Fruit fly (Drosophila melanogaster) whole organism, wandering third instar larva: Measurements from ENCODE around the gene SAK.

Source experiments
- Abd-B ChIP-seq: fragments of >200 bp; optimal IDR thresholded peaks from 2 replicates; lab custom pipeline; 2017; ENCODE audit warnings: missing biosample characterization, missing genetic modification characterization
- CrebA ChIP-seq: fragments of 200-800 bp; sonication (Bioruptor generic); optimal IDR thresholded peaks from 2 replicates; lab custom pipeline; 2016; ENCODE audit warnings: missing biosample characterization, mild to moderate bottlenecking, missing genetic modification characterization, borderline replicate concordance
- Dfd ChIP-seq: fragments of >200 bp; optimal IDR thresholded peaks from 2 replicates; lab custom pipeline; 2017; ENCODE audit warnings: missing biosample characterization, missing genetic modification characterization
- GATAd ChIP-seq: sonication (Bioruptor generic); optimal IDR thresholded peaks from 2 replicates; lab custom pipeline; 2016; ENCODE audit warnings: missing biosample characterization, missing genetic modification characterization
- Hnf4 ChIP-seq: fragments of 200-800 bp; sonication (Bioruptor generic); optimal IDR thresholded peaks from 2 replicates; lab custom pipeline; 2016; ENCODE audit warnings: missing biosample characterization, mild to moderate bottlenecking, missing genetic modification characterization
- Hr83 ChIP-seq: fragments of 200-300 bp; sonication (Bioruptor generic); optimal IDR thresholded peaks from 2 replicates; lab custom pipeline; 2016; ENCODE audit warnings: missing biosample characterization, mild to moderate bottlenecking, missing genetic modification characterization, moderate library complexity; ENCODE audit not compliant: poor library complexity, severe bottlenecking
- Jra ChIP-seq: sonication (Bioruptor generic); optimal IDR thresholded peaks from 2 replicates; lab custom pipeline; 2016; ENCODE audit warnings: missing biosample characterization, missing genetic modification characterization
- Mio ChIP-seq: sonication (Bioruptor generic); optimal IDR thresholded peaks from 2 replicates; lab custom pipeline; 2016; ENCODE audit warnings: missing biosample characterization, missing genetic modification characterization
- Myc ChIP-seq: fragments of >200 bp; optimal IDR thresholded peaks from 2 replicates; lab custom pipeline; 2017
- N ChIP-seq: fragments of >200 bp; optimal IDR thresholded peaks from 2 replicates; lab custom pipeline; 2018; ENCODE audit warnings: missing biosample characterization, missing external identifiers, missing genetic modification characterization
- OdsH ChIP-seq: fragments of 200-800 bp; sonication (Bioruptor generic); optimal IDR thresholded peaks from 2 replicates; lab custom pipeline; 2016; ENCODE audit warnings: missing biosample characterization, mild to moderate bottlenecking, missing genetic modification characterization
- Rel ChIP-seq, 2 experiments: fragments of 200-800 bp; sonication (Bioruptor generic) in 1 of 2; optimal IDR thresholded peaks; 2 replicates in 1 of 2; 3 replicates in 1 of 2; lab custom pipeline; 2016 to 2019; ENCODE audit warnings: mild to moderate bottlenecking in 2 of 2, missing biosample characterization in 2 of 2, missing genetic modification characterization in 2 of 2, moderate library complexity in 1 of 2
- Vsx2 ChIP-seq: fragments of 200-300, 225-300 bp; sonication (Bioruptor generic); optimal IDR thresholded peaks from 2 replicates; lab custom pipeline; 2018; ENCODE audit warnings: missing biosample characterization, missing genetic modification characterization; ENCODE audit not compliant: partially characterized antibody
- br ChIP-seq: fragments of 200-800 bp; sonication (Bioruptor generic); optimal IDR thresholded peaks from 2 replicates; lab custom pipeline; 2016; ENCODE audit warnings: missing biosample characterization, missing genetic modification characterization
- brk ChIP-seq: fragments of 200-800 bp; sonication (Bioruptor generic); optimal IDR thresholded peaks from 2 replicates; lab custom pipeline; 2016; ENCODE audit warnings: missing biosample characterization, mild to moderate bottlenecking, missing genetic modification characterization
- dmrt93B ChIP-seq: fragments of 200-800 bp; sonication (Bioruptor generic); optimal IDR thresholded peaks from 2 replicates; lab custom pipeline; 2018; ENCODE audit warnings: missing biosample characterization, mild to moderate bottlenecking, missing genetic modification characterization
- dsf ChIP-seq: sonication (Bioruptor generic); optimal IDR thresholded peaks from 2 replicates; lab custom pipeline; 2016; ENCODE audit warnings: missing biosample characterization, missing genetic modification characterization, borderline replicate concordance
- foxo ChIP-seq, 2 experiments: fragments of 200-800 bp; sonication (Bioruptor generic); optimal IDR thresholded peaks; 2 replicates in 1 of 2; 3 replicates in 1 of 2; lab custom pipeline; 2016 to 2017; ENCODE audit warnings: missing biosample characterization in 2 of 2, missing genetic modification characterization in 2 of 2
- h ChIP-seq: fragments of 200-800 bp; sonication (Bioruptor generic); optimal IDR thresholded peaks from 3 replicates; lab custom pipeline; 2016; ENCODE audit warnings: missing biosample characterization, mild to moderate bottlenecking, missing genetic modification characterization
- jim ChIP-seq: fragments of 175-275, 200-325 bp; sonication (Bioruptor generic); optimal IDR thresholded peaks from 2 replicates; lab custom pipeline; 2016; ENCODE audit warnings: missing biosample characterization, mild to moderate bottlenecking, missing genetic modification characterization
- lola ChIP-seq: fragments of >200 bp; optimal IDR thresholded peaks from 2 replicates; lab custom pipeline; 2017; ENCODE audit warnings: missing biosample characterization, missing genetic modification characterization
- pan ChIP-seq: fragments of >200 bp; optimal IDR thresholded peaks from 2 replicates; lab custom pipeline; 2017
- psq ChIP-seq: fragments of 200-800 bp; sonication (Bioruptor generic); optimal IDR thresholded peaks from 3 replicates; lab custom pipeline; 2017; ENCODE audit warnings: missing biosample characterization, mild to moderate bottlenecking, missing genetic modification characterization, moderate library complexity
- sage ChIP-seq: fragments of 200-800 bp; sonication (Bioruptor generic); optimal IDR thresholded peaks from 2 replicates; lab custom pipeline; 2016; ENCODE audit warnings: missing biosample characterization, mild to moderate bottlenecking, missing genetic modification characterization
- sv ChIP-seq: fragments of 200-800 bp; sonication (Bioruptor generic); optimal IDR thresholded peaks from 3 replicates; lab custom pipeline; 2016; ENCODE audit warnings: missing biosample characterization, missing genetic modification characterization
- tai ChIP-seq: sonication (Bioruptor generic); optimal IDR thresholded peaks from 2 replicates; lab custom pipeline; 2016; ENCODE audit warnings: missing biosample characterization, missing genetic modification characterization
- usp ChIP-seq: fragments of >200 bp; optimal IDR thresholded peaks from 2 replicates; lab custom pipeline; 2017; ENCODE audit warnings: missing biosample characterization, missing genetic modification characterization
- woc ChIP-seq: sonication (Bioruptor generic); optimal IDR thresholded peaks from 2 replicates; lab custom pipeline; 2016; ENCODE audit warnings: missing biosample characterization, mild to moderate bottlenecking, missing genetic modification characterization

Gene SAK

DNA sequence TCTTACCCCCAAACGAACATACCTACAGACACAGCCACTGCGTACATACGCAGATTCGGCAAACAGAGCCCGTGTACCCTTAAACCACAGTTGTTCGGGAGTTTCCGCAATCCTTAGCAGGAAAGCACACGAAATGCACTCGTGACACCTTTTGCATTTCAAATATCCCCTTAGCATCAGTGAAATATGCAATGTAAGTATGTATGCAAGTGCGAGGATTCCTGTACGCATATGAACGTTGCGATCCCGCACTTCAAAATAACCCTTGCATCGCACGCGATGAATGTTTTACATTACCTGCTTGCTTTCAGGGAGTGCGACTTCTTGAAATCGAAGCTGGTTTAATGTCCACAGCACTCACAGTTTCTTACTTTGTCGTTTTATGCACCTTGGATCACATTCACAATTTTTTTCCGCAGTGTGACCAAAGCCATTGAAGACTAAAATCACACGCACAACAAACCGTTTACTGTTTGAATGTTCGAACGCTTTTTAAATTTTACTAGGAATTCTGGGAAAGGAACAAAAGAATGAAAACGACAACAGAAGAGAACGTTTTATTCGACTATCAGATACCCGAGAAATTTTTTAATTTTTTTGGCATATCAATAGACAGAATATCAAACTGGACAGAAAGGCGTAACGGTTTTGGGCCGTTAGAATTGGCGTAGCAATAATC, 17.7 kb upstream of the SAK start, which contains the start of gene Mkrn1:
Mkrn1 (minus strand) TSS at position 444 of the 679 bp plus-strand sequence.
- TF ChIP-seq dsf (GFP tag; lab: Kevin White, UChicago) (no peak), Rel (GFP tag; optimal IDR thresholded peaks at IDR 0.05; lab: Kevin White, UChicago) (no peak), Rel (tag; optimal IDR thresholded peaks at IDR 0.05; lab: Kevin White, UChicago) (peak; percentile 41), OdsH (GFP tag; lab: Kevin White, UChicago) (no peak), foxo (GFP tag; optimal IDR thresholded peaks at IDR 0.05; lab: Kevin White, UChicago) (no peak)

DNA sequence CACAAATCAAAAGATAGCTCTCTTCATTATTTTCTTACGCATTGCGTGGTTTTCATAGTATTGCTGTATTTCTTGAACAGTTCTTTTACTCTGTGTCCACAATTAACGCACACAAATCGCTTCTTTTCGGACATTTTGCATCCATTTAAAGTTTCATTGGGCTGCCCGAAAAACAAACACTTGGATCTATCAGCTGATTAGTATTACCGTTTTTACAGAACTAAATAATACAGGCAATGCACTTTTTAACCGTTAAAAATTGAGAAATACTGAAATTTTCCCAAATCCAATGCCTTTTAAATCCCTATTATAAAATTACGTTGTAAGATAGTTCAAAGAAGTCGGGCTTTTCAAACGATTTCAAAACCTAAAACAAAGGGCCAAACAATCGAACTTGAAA, 13.4 kb upstream of the SAK start, which contains the start of gene Arv1:
Arv1 (minus strand) TSS at position 226 of the 400 bp plus-strand sequence.
- peak; percentile 21 for TF ChIP-seq brk (GFP tag; lab: Kevin White, UChicago)
- no peak for TF ChIP-seq dmrt93B (GFP tag; lab: Kevin White, UChicago)
- TF ChIP-seq usp (GFP tag; lab: Kevin White, UChicago) = no peak

DNA sequence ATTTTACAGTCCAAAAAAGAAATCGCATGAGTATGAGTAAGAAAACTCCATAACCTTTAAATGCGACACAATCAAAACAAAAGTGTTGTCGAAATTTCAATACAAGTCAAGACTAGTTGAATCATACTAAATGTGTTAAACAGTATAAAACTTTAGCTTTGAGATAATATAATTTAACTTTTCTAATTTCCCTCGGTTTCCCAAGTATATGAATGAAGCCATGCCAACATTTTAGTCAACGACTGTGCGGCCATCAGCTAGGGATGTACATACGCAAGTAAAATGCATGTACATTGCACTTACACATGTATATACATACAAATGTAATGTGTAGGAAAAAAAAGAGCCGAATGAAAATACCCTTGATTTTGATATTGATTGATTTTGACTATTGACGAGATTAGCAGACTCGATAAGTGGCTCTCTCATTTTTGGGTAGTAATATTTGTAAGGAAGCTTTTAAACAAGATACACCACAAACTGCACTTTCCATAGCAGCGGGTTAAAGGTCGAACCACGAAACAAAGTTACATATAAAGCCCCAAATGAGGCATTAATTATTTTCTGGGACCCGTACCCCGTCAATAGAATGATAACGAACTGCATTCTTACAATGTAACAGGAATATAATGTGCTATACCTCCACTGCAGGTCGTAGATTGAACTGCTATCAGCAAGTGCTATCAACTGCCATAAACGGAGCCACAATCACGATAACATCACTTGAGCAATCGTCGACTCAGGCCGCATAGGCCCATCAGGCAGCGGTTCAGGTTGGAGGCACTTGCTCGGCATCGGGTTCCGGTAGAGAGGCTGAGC, 8.6 kb upstream of the SAK start:
- TF ChIP-seq CrebA (GFP tag; lab: Kevin White, UChicago) (no peak), psq (GFP tag; lab: Kevin White, UChicago) (peak; percentile 15), Myc (no peak), h (GFP tag; lab: Kevin White, UChicago) (no peak), OdsH (GFP tag; lab: Kevin White, UChicago) (peak; percentile 19), sage (GFP tag; lab: Kevin White, UChicago) (peak; percentile 47), Jra (GFP tag; lab: Kevin White, UChicago) (no peak), Hnf4 (GFP tag; lab: Kevin White, UChicago) (peak; percentile 34)
- TF ChIP-seq, all 38 proteins: peak for 4

DNA sequence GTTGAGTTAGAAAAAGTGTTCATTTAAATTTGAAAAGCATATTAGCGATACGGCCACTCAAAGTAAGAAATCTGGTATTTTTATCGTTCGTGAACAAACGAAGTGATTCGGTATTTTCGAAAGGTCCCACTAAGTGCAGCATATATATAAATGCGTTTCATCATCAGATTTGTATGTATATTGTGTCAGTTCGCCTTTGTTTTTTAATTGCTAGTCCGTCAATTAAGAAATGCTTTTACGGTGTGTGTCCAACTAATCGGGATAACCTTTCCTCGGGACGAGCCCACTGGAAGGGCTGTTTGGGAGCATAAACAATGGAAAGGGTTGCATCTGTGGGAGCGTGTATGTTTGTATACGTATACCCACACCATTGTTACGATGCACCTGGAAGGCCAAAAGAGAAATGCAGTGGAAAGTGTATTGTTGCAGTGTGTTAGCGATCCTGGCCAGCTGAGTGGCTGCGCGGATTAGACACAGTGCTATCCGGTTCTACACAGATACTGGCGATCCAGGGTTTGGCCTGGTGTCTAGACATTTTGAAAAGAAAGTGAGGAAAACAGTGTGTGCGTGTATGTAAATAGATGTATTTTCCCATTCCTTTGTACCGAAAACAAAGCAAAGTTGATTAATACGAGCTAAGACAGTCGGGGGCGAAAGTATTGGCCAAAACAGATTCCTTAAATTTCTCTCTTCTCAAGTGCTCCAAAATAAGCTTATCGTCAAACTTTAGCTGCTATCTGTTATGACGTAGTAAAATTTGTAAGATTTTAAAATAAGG, 7.6 kb upstream of the SAK start, which contains the start of gene CG7611:
CG7611 (plus strand) TSS at position 128 of the 778 bp plus-strand sequence.
- TF ChIP-seq sv (GFP tag; lab: Kevin White, UChicago) (no peak), Rel (GFP tag; optimal IDR thresholded peaks at IDR 0.05; lab: Kevin White, UChicago) (no peak), Rel (tag; optimal IDR thresholded peaks at IDR 0.05; lab: Kevin White, UChicago) (peak; percentile 27), foxo (GFP tag; optimal IDR thresholded peaks at IDR 0.05; lab: Kevin White, UChicago) (no peak), psq (GFP tag; lab: Kevin White, UChicago) (peak; percentile 6), sage (GFP tag; lab: Kevin White, UChicago) (peak; percentile 49), Dfd (GFP tag; lab: Kevin White, UChicago) (no peak)

DNA sequence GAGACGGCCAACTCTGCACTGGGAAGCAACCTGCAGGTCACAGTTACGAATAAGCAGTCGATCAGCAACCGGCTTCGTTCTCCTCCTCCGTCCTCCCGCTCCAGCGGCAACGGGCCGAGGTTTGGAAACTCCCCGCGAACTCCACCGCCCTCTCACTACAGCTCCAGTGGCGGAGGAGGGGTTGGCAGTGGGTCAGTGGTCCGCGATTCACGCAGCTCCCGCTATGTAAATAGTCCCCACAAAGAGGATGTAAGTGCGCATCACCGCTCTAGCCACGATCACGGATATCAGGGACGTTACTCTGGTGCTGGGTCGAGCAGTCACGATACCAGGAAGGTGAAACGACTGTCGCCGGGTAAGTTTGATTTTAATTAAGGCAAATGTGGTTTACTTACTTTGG, 2.7 kb upstream of the SAK start:
- TF ChIP-seq Mio (GFP tag; lab: Kevin White, UChicago) (no peak), GATAd (no peak), Vsx2 (no peak), dmrt93B (GFP tag; lab: Kevin White, UChicago) (no peak), woc (GFP tag; lab: Kevin White, UChicago) (no peak), lola (GFP tag; lab: Kevin White, UChicago) (no peak), N (GFP tag; lab: Kevin White, UChicago) (no peak), jim (GFP tag; lab: Kevin White, UChicago) (no peak), br (no peak), sv (GFP tag; lab: Kevin White, UChicago) (no peak), OdsH (GFP tag; lab: Kevin White, UChicago) (no peak), tai (GFP tag; lab: Kevin White, UChicago) (no peak), brk (GFP tag; lab: Kevin White, UChicago) (no peak), h (GFP tag; lab: Kevin White, UChicago) (no peak), usp (GFP tag; lab: Kevin White, UChicago) (no peak), sage (GFP tag; lab: Kevin White, UChicago) (no peak), pan (no peak), Myc (no peak), Hr83 (GFP tag; lab: Kevin White, UChicago) (no peak), Abd-B (no peak)
